Worm (Caenorhabditis elegans) whole organism, young adult: ENCODE results near the gene lido-5.

ENCODE experiments used
- B0019.2 ChIP-seq: fragments of 200-800 bp; sonication (Bioruptor generic); conservative IDR thresholded peaks from 2 replicates; pipeline ENCODE4 v1.3.6; 2022; ENCODE audit warnings: missing genetic modification reagents, missing genetic modification characterization, missing compliant biosample characterization
- D2030.7 ChIP-seq: fragments of 200-800 bp; sonication (Bioruptor generic); IDR thresholded peaks from 2 replicates; pipeline ENCODE4 v1.3.6; 2022; ENCODE audit warnings: missing genetic modification reagents, missing genetic modification characterization, missing compliant biosample characterization
- F10E7.11 ChIP-seq: sonication (generic microtip); optimal IDR thresholded peaks from 2 replicates; lab custom pipeline; 2017; ENCODE audit warnings: mild to moderate bottlenecking, missing genetic modification characterization, moderate library complexity, missing compliant biosample characterization
- F37B4.10 ChIP-seq: fragments of 200-800 bp; sonication (Bioruptor generic); IDR thresholded peaks from 2 replicates; pipeline ENCODE4 v1.3.6; 2022; ENCODE audit warnings: missing genetic modification characterization, missing compliant biosample characterization
- F55B11.4 ChIP-seq: sonication (generic microtip); optimal IDR thresholded peaks from 2 replicates; lab custom pipeline; 2016; ENCODE audit warnings: missing compliant biosample characterization, missing genetic modification characterization, borderline replicate concordance; ENCODE audit not compliant: insufficient read depth
- T07F8.4 ChIP-seq: sonication (generic microtip); optimal IDR thresholded peaks from 2 replicates; lab custom pipeline; 2016; ENCODE audit warnings: mild to moderate bottlenecking, missing genetic modification characterization, moderate library complexity, missing compliant biosample characterization
- T26A5.8 ChIP-seq: sonication (generic microtip); optimal IDR thresholded peaks from 2 replicates; lab custom pipeline; 2016; ENCODE audit warnings: missing genetic modification characterization, missing compliant biosample characterization
- Y53G8AR.9 ChIP-seq: fragments of 200-800 bp; sonication (Bioruptor generic); conservative IDR thresholded peaks from 2 replicates; pipeline ENCODE4 v1.3.6; 2022; ENCODE audit warnings: missing genetic modification reagents, missing genetic modification characterization, missing compliant biosample characterization
- Y67H2A.10 ChIP-seq: fragments of 200-800 bp; sonication (Bioruptor generic); conservative IDR thresholded peaks from 2 replicates; pipeline ENCODE4 v1.3.6; 2022; ENCODE audit warnings: missing genetic modification reagents, missing genetic modification characterization, missing compliant biosample characterization
- ZK185.1 ChIP-seq: sonication (generic microtip); optimal IDR thresholded peaks from 2 replicates; lab custom pipeline; 2016; ENCODE audit warnings: mild to moderate bottlenecking, missing genetic modification characterization, missing compliant biosample characterization; ENCODE audit not compliant: poor library complexity, severe bottlenecking
- akir-1 ChIP-seq: fragments of 200-800 bp; sonication (Bioruptor generic); optimal IDR thresholded peaks from 2 replicates; lab custom pipeline; 2018; ENCODE audit warnings: mild to moderate bottlenecking, missing genetic modification characterization, moderate library complexity, missing compliant biosample characterization
- ama-1 ChIP-seq, 3 experiments: fragments of 150-350 bp in 1 of 3; sonication (generic microtip) in 2 of 3; optimal IDR thresholded peaks; 2 replicates each; lab custom pipeline; 2014 to 2018; ENCODE audit warnings: missing biosample characterization in 2 of 3, missing genetic modification characterization in 2 of 3, missing genetic modification reagents in 2 of 3
- atf-7 ChIP-seq: sonication (generic microtip); optimal IDR thresholded peaks from 2 replicates; lab custom pipeline; 2017; ENCODE audit warnings: mild to moderate bottlenecking, missing genetic modification characterization, missing compliant biosample characterization
- athp-1 ChIP-seq: sonication (generic microtip); optimal IDR thresholded peaks from 2 replicates; lab custom pipeline; 2017; ENCODE audit warnings: mild to moderate bottlenecking, missing genetic modification characterization, missing compliant biosample characterization
- attf-5 ChIP-seq: fragments of 200-800 bp; sonication (Bioruptor generic); optimal IDR thresholded peaks from 2 replicates; lab custom pipeline; 2018; ENCODE audit warnings: mild to moderate bottlenecking, missing genetic modification characterization, missing compliant biosample characterization
- bed-1 ChIP-seq: fragments of 200-800 bp; sonication (Bioruptor generic); IDR thresholded peaks from 2 replicates; pipeline ENCODE4 v1.3.6; 2022; ENCODE audit warnings: missing genetic modification reagents, missing genetic modification characterization, missing compliant biosample characterization
- cebp-1 ChIP-seq, 2 experiments: fragments of 200-800 bp in 1 of 2; sonication (Bioruptor generic) in 1 of 2; sonication (generic microtip) in 1 of 2; IDR thresholded peaks in 1 of 2; optimal IDR thresholded peaks in 1 of 2; 2 replicates each; pipeline versions ENCODE4 v1.3.6 to Lab custom; 2017 to 2022; ENCODE audit warnings: missing compliant biosample characterization in 2 of 2, missing genetic modification characterization in 2 of 2, mild to moderate bottlenecking in 1 of 2, missing genetic modification reagents in 1 of 2, moderate library complexity in 1 of 2
- cebp-2 ChIP-seq: fragments of 200-800 bp; sonication (Bioruptor generic); IDR thresholded peaks from 2 replicates; pipeline ENCODE4 v1.3.6; 2022; ENCODE audit warnings: missing genetic modification characterization, missing compliant biosample characterization
- ceh-100 ChIP-seq: fragments of 200-800 bp; sonication (Bioruptor generic); IDR thresholded peaks from 2 replicates; pipeline ENCODE4 v1.3.6; 2022; ENCODE audit warnings: missing genetic modification reagents, missing genetic modification characterization, missing compliant biosample characterization
- die-1 ChIP-seq: sonication (generic microtip); optimal IDR thresholded peaks from 2 replicates; lab custom pipeline; 2016; ENCODE audit warnings: missing genotype, mild to moderate bottlenecking, missing genetic modification characterization, missing compliant biosample characterization
- dpl-1 ChIP-seq: fragments of 150-350 bp; optimal IDR thresholded peaks from 2 replicates; lab custom pipeline; 2014; ENCODE audit warnings: missing biosample characterization, missing genetic modification reagents, missing genetic modification characterization
- egl-18 ChIP-seq: fragments of 200-800 bp; sonication (Bioruptor generic); IDR thresholded peaks from 2 replicates; pipeline ENCODE4 v1.3.6; 2022; ENCODE audit warnings: missing genetic modification reagents, missing genetic modification characterization, missing compliant biosample characterization
- ets-4 ChIP-seq: fragments of 200-800 bp; sonication (Bioruptor generic); optimal IDR thresholded peaks from 2 replicates; lab custom pipeline; 2018; ENCODE audit warnings: mild to moderate bottlenecking, missing genetic modification characterization, missing compliant biosample characterization
- hmg-1.2 ChIP-seq: fragments of 200-800 bp; sonication (Bioruptor generic); IDR thresholded peaks from 2 replicates; pipeline ENCODE4 v1.3.6; 2022; ENCODE audit warnings: missing genetic modification reagents, missing genetic modification characterization, missing compliant biosample characterization
- hrde-1 ChIP-seq: sonication (generic microtip); optimal IDR thresholded peaks from 2 replicates; lab custom pipeline; 2016; ENCODE audit warnings: missing genetic modification characterization, mild to moderate bottlenecking, missing compliant biosample characterization, moderate library complexity, missing genotype, missing genetic modification reagents, borderline replicate concordance
- hsf-1 ChIP-seq: fragments of 200-800 bp; sonication (Bioruptor generic); IDR thresholded peaks from 2 replicates; pipeline ENCODE4 v1.3.6; 2022; ENCODE audit warnings: missing genetic modification reagents, missing genetic modification characterization, missing compliant biosample characterization
- lag-1 ChIP-seq: fragments of 200-800 bp; sonication (Bioruptor generic); IDR thresholded peaks from 2 replicates; pipeline ENCODE4 v1.3.6; 2022; ENCODE audit warnings: missing genetic modification reagents, missing genetic modification characterization, missing compliant biosample characterization
- let-526 ChIP-seq: fragments of 200-800 bp; sonication (Bioruptor generic); IDR thresholded peaks from 2 replicates; pipeline ENCODE4 v1.3.6; 2022; ENCODE audit warnings: missing genetic modification reagents, missing genetic modification characterization, missing compliant biosample characterization
- lin-54 ChIP-seq: fragments of 200-800 bp; sonication (Bioruptor generic); optimal IDR thresholded peaks from 2 replicates; lab custom pipeline; 2018; ENCODE audit warnings: mild to moderate bottlenecking, missing genetic modification characterization, missing compliant biosample characterization
- lsl-1 ChIP-seq: fragments of 200-800 bp; sonication (Bioruptor generic); optimal IDR thresholded peaks from 2 replicates; lab custom pipeline; 2018; ENCODE audit warnings: mild to moderate bottlenecking, missing genetic modification characterization, moderate library complexity, missing compliant biosample characterization
- lsy-27 ChIP-seq: sonication (generic microtip); optimal IDR thresholded peaks from 2 replicates; lab custom pipeline; 2017; ENCODE audit warnings: missing genetic modification characterization, mild to moderate bottlenecking, missing compliant biosample characterization, antibody characterized with exemption, missing genotype, borderline replicate concordance; ENCODE audit not compliant: insufficient read depth
- madf-10 ChIP-seq: sonication (generic microtip); optimal IDR thresholded peaks from 2 replicates; lab custom pipeline; 2016; ENCODE audit warnings: mild to moderate bottlenecking, missing genetic modification characterization, missing compliant biosample characterization
- mcd-1 ChIP-seq: fragments of 200-800 bp; sonication (Bioruptor generic); IDR thresholded peaks from 2 replicates; pipeline ENCODE4 v1.3.6; 2022; ENCODE audit warnings: missing genetic modification reagents, missing genetic modification characterization, missing compliant biosample characterization
- nfya-1 ChIP-seq: sonication (generic microtip); optimal IDR thresholded peaks from 2 replicates; lab custom pipeline; 2017; ENCODE audit warnings: antibody characterized with exemption, missing compliant biosample characterization, missing genetic modification characterization, borderline replicate concordance; ENCODE audit not compliant: insufficient read depth
- nfyb-1 ChIP-seq: fragments of 200-800 bp; sonication (Bioruptor generic); IDR thresholded peaks from 2 replicates; pipeline ENCODE4 v1.3.6; 2022; ENCODE audit warnings: missing genetic modification reagents, missing genetic modification characterization, missing compliant biosample characterization
- nhr-80 ChIP-seq: sonication (generic microtip); optimal IDR thresholded peaks from 2 replicates; lab custom pipeline; 2016; ENCODE audit warnings: missing genetic modification characterization, missing compliant biosample characterization
- pbrm-1 ChIP-seq: fragments of 200-800 bp; sonication (Bioruptor generic); IDR thresholded peaks from 2 replicates; pipeline ENCODE4 v1.3.6; 2022; ENCODE audit warnings: missing genetic modification reagents, missing genetic modification characterization, missing compliant biosample characterization
- sdz-38 ChIP-seq: sonication (generic microtip); optimal IDR thresholded peaks from 2 replicates; lab custom pipeline; 2016; ENCODE audit warnings: missing genotype, missing genetic modification characterization, missing compliant biosample characterization
- snpc-4 ChIP-seq, 5 experiments: fragments of 150-350 bp in 1 of 5; sonication (generic microtip) in 4 of 5; optimal IDR thresholded peaks; 2 replicates each; lab custom pipeline; 2014 to 2018; ENCODE audit warnings: missing genetic modification characterization in 5 of 5, missing biosample characterization in 3 of 5, antibody characterized with exemption in 2 of 5, mild to moderate bottlenecking in 2 of 5, missing compliant biosample characterization in 2 of 5, missing genotype in 2 of 5, moderate library complexity in 2 of 5, missing genetic modification reagents in 1 of 5
- sptf-2 ChIP-seq: fragments of 200-800 bp; sonication (Bioruptor generic); optimal IDR thresholded peaks from 2 replicates; lab custom pipeline; 2018; ENCODE audit warnings: mild to moderate bottlenecking, missing genetic modification characterization, missing compliant biosample characterization
- tbx-9 ChIP-seq: sonication (generic microtip); optimal IDR thresholded peaks from 2 replicates; lab custom pipeline; 2016; ENCODE audit warnings: borderline replicate concordance, missing genetic modification characterization, inconsistent platforms, missing compliant biosample characterization
- xnd-1 ChIP-seq: sonication (generic microtip); optimal IDR thresholded peaks from 2 replicates; lab custom pipeline; 2016; ENCODE audit warnings: missing genotype, missing genetic modification reagents, missing genetic modification characterization, missing compliant biosample characterization
- ztf-25 ChIP-seq: fragments of 200-800 bp; sonication (Bioruptor generic); IDR thresholded peaks from 2 replicates; pipeline ENCODE4 v1.3.6; 2022; ENCODE audit warnings: missing genetic modification reagents, missing genetic modification characterization, missing compliant biosample characterization
- ztf-3 ChIP-seq: fragments of 200-800 bp; sonication (Bioruptor generic); optimal IDR thresholded peaks from 2 replicates; lab custom pipeline; 2018; ENCODE audit warnings: mild to moderate bottlenecking, missing genetic modification characterization, missing compliant biosample characterization
- ztf-6 ChIP-seq: fragments of 200-800 bp; sonication (Bioruptor generic); IDR thresholded peaks from 2 replicates; pipeline ENCODE4 v1.3.6; 2022; ENCODE audit warnings: missing genetic modification reagents, missing genetic modification characterization, missing compliant biosample characterization

lido-5 gene

DNA sequence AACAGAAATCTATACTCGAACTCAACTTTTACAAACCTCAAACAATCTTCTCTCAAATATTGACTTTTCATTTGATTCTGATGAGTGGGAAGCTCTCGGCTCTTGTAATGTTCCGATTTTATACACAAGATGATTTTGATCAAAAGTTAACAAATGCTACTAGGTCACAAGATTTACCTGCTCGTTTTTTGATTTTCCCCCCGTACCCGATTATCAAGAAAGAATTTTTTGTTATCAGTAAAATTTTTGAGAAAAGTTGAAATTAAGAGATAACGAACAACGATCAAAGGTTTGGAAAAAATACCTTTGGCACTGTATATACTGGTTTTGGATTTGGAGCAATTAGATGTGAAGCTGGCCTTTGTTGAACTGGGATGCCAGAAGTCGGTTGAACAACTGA lies 45.6 kb downstream of the lido-5 start:
- no peak for TF ChIP-seq cebp-1 (GFP tag; IDR thresholded peaks at IDR 0.05; lab: Robert Waterston, UW)
- peak; percentile 22 for TF ChIP-seq cebp-1 (tag; optimal IDR thresholded peaks at IDR 0.05; lab: Kevin White, UChicago)
- TF ChIP-seq hsf-1 (GFP tag; lab: Robert Waterston, UW), result no peak
- TF ChIP-seq nhr-80 (tag; lab: Kevin White, UChicago), result peak; percentile 44
- TF ChIP-seq, all 124 proteins: peak for 2

DNA sequence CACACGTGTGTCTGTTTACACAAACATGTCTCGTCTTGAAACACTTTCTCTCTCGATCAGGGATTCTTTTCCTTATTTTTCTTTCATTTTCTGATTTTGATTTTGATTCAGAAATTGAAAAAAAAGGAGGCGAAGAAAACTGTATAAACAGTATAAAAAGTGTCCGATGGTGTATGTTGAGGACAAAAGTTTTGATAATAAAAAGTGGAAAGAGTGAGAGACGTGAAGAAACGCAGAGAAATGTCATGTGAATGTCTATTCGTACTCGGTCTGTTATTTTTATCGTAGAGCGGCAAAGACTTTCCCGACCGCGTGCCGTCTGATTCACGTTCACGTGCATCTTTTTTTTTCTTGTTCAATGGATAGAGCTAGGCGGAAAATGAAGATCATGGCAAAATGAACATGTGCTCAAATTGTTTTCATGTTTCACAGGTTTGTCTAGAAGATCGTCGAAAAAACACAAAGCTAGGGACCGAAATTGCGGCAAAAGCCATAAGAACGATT lies 46.7 kb downstream of the lido-5 start:
- no peak for TF ChIP-seq F10E7.11 (tag; lab: Kevin White, UChicago)
- no peak for TF ChIP-seq athp-1 (tag; lab: Kevin White, UChicago)
- no peak for TF ChIP-seq snpc-4 (GFP tag; optimal IDR thresholded peaks at IDR 0.05; lab: Kevin White, UChicago)
- TF ChIP-seq snpc-4 (tag; optimal IDR thresholded peaks at IDR 0.05; lab: Kevin White, UChicago), result peak in 3 of 4 experiments; percentile 0 to 27 (median 20)
- TF ChIP-seq ztf-3 (GFP tag; lab: Kevin White, UChicago), result no peak
- no peak for TF ChIP-seq cebp-2 (GFP tag; lab: Robert Waterston, UW)
- no peak for TF ChIP-seq xnd-1 (tag; lab: Kevin White, UChicago)
- TF ChIP-seq die-1 (tag; lab: Kevin White, UChicago), result peak; percentile 16
- no peak for TF ChIP-seq dpl-1 (GFP tag; lab: Kevin White, UChicago)
- TF ChIP-seq T26A5.8 (tag; lab: Kevin White, UChicago), result no peak
- TF ChIP-seq T07F8.4 (tag; lab: Kevin White, UChicago), result no peak
- TF ChIP-seq attf-5 (GFP tag; lab: Kevin White, UChicago), result peak; percentile 23
- peak; percentile 68 for TF ChIP-seq hmg-1.2 (GFP tag; lab: Robert Waterston, UW)
- TF ChIP-seq ztf-6 (GFP tag; lab: Robert Waterston, UW), result no peak
- TF ChIP-seq ama-1 (optimal IDR thresholded peaks at IDR 0.05; lab: Kevin White, UChicago), result no peak
- no peak for TF ChIP-seq ama-1 (GFP tag; optimal IDR thresholded peaks at IDR 0.05; lab: Kevin White, UChicago)
- peak; percentile 31; the same call in 1 of the 2 replicates for TF ChIP-seq pbrm-1
- no peak for TF ChIP-seq nfya-1 (tag; lab: Kevin White, UChicago)
- no peak for TF ChIP-seq F55B11.4 (tag; lab: Kevin White, UChicago)
- no peak for TF ChIP-seq egl-18 (GFP tag; lab: Robert Waterston, UW)
- TF ChIP-seq atf-7 (tag; lab: Kevin White, UChicago), result peak; percentile 74
- TF ChIP-seq F37B4.10, result no peak
- TF ChIP-seq akir-1 (GFP tag; lab: Kevin White, UChicago), result no peak
- no peak for TF ChIP-seq ceh-100
- TF ChIP-seq D2030.7 (GFP tag; lab: Robert Waterston, UW), result no peak
- TF ChIP-seq ZK185.1 (tag; lab: Kevin White, UChicago), result peak; percentile 29
- TF ChIP-seq ztf-25 (GFP tag; lab: Robert Waterston, UW), result no peak
- TF ChIP-seq let-526 (GFP tag; lab: Robert Waterston, UW), result no peak
- TF ChIP-seq madf-10 (tag; lab: Kevin White, UChicago), result peak; percentile 42
- TF ChIP-seq Y67H2A.10 (GFP tag; lab: Robert Waterston, UW), result no peak
- no peak for TF ChIP-seq lsy-27
- no peak for TF ChIP-seq lag-1 (GFP tag; lab: Robert Waterston, UW)
- no peak for TF ChIP-seq sptf-2
- TF ChIP-seq tbx-9, result no peak
- 0 out of 2 replicates have a peak, but pooled peaks have one; percentile 52 for TF ChIP-seq Y53G8AR.9 (GFP tag; lab: Robert Waterston, UW)
- no peak for TF ChIP-seq B0019.2
- no peak for TF ChIP-seq sdz-38 (tag; lab: Kevin White, UChicago)
- TF ChIP-seq lsl-1 (GFP tag; lab: Kevin White, UChicago), result no peak
- no peak for TF ChIP-seq bed-1 (GFP tag; lab: Robert Waterston, UW)
- TF ChIP-seq ets-4 (GFP tag; lab: Kevin White, UChicago), result no peak
- TF ChIP-seq mcd-1, result no peak
- no peak for TF ChIP-seq nfyb-1 (GFP tag; lab: Robert Waterston, UW)
- TF ChIP-seq hrde-1 (tag; lab: Kevin White, UChicago), result no peak
- peak; percentile 28 for TF ChIP-seq lin-54 (GFP tag; lab: Kevin White, UChicago)
